Worm (Caenorhabditis elegans): ENCODE results near the gene srh-297.

srh-297 gene

ce11 chrII:3267815-3268214 is 37.5 kb upstream of the srh-297 start:
- peak; percentile 8 for TF ChIP-seq nfya-1 (tag; optimal IDR thresholded peaks at IDR 0.05; ENCODE audit: insufficient read depth)
- no peak for TF ChIP-seq sea-2 (GFP tag; optimal IDR thresholded peaks at IDR 0.05)
- peak; percentile 17 for TF ChIP-seq pha-4 (tag; optimal IDR thresholded peaks at IDR 0.05)

DNA sequence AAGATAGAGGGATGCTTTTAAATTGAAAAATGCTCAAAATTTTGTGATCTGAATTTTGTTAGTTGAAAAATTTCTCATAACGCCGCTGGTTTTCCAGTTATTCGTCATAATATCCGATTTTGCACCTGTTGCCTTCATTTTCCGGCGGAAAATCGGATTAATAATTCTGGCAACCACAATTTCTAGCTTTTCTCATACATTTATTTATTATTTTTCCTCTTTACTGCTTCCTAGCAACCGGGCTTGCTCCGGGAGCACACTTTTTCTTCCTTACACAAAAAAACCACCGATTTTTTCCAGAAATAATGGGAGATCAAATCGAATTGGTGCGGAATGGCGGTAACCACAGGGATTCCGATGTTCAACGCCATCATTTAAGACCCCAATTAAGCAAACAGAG is 37.0 kb upstream of the srh-297 start, which contains the start of gene F02E11.7:
TSS of gene F02E11.7 (plus strand) at position 301 of the 400 bp plus-strand sequence.
- no peak for TF ChIP-seq nfya-1 (tag; optimal IDR thresholded peaks at IDR 0.05; ENCODE audit: insufficient read depth)

DNA sequence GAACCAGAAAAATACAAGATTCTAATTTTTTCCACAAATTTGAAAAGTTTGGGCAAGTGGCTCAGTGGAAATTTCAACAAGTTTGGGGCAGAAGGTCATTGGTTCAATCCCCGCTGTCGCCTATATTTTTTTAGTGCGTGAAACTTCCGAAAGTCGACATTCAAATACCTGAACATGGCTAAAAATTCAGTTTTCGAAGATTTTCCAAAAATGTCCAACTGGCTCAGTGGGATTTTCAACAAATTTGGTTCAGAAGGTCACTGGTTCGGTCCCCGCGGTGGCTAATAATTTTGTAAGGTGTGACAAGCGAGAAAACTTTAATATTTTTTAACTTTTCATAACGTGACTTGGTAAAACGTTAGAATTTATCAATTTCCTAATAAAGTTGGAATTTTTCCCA is 34.4 kb upstream of the srh-297 start:
- no peak for TF ChIP-seq ztf-4 (tag; optimal IDR thresholded peaks at IDR 0.05)
- TF ChIP-seq pha-4 (tag; optimal IDR thresholded peaks at IDR 0.05): no peak
- no peak for TF ChIP-seq elt-3 (tag; optimal IDR thresholded peaks at IDR 0.05)
- TF ChIP-seq nhr-67 (tag; optimal IDR thresholded peaks at IDR 0.05): no peak
- TF ChIP-seq fkh-2 (tag; optimal IDR thresholded peaks at IDR 0.05): no peak
- no peak for TF ChIP-seq egl-27 (tag; optimal IDR thresholded peaks at IDR 0.05)
- no peak for TF ChIP-seq fos-1 (tag; optimal IDR thresholded peaks at IDR 0.05)
- TF ChIP-seq ceh-9 (tag; optimal IDR thresholded peaks at IDR 0.05): no peak
- no peak for TF ChIP-seq nhr-28 (tag; optimal IDR thresholded peaks at IDR 0.05)

DNA sequence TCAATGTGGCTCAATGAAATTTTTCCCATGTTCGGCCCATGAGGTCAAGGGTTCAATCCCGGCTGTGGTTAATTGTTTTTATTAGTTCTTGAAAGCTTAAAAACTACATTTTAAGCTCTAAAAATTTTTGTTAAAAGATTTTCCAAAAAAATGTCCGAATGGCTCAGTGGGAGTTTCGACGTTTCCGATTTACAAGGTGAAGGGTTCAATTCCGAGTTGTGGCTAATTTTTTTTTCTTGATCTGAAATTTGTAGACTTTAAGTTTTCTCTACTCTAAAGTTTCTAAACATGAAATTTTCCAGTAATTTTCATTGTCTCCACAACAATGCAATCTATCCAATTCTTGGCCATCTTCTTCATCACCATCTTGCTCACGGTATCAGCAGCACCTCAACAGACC is 32.2 kb upstream of the srh-297 start, which contains the start of gene F02E11.2:
TSS of gene F02E11.2 (plus strand) at position 301 of the 400 bp plus-strand sequence.
- TF ChIP-seq ceh-28 (tag; optimal IDR thresholded peaks at IDR 0.05) (no peak), nhr-28 (tag; optimal IDR thresholded peaks at IDR 0.05) (no peak), ama-1 (optimal IDR thresholded peaks at IDR 0.05) (no peak), R02D3.7 (tag; optimal IDR thresholded peaks at IDR 0.05) (no peak), skn-1 (tag; optimal IDR thresholded peaks at IDR 0.05) (no peak), ceh-9 (tag; optimal IDR thresholded peaks at IDR 0.05) (no peak), ztf-11 (tag; optimal IDR thresholded peaks at IDR 0.05) (no peak), lin-15B (tag; optimal IDR thresholded peaks at IDR 0.05) (no peak), nfya-1 (tag; optimal IDR thresholded peaks at IDR 0.05; ENCODE audit: insufficient read depth) (no peak), nhr-12 (tag; optimal IDR thresholded peaks at IDR 0.05) (no peak)

- TF ChIP-seq hmg-11 (tag; optimal IDR thresholded peaks at IDR 0.05) (no peak), sea-2 (GFP tag; optimal IDR thresholded peaks at IDR 0.05) (no peak), ama-1 (optimal IDR thresholded peaks at IDR 0.05) (no peak), nhr-76 (tag; optimal IDR thresholded peaks at IDR 0.05) (no peak), ZK546.5 (tag; optimal IDR thresholded peaks at IDR 0.05) (no peak), elt-2 (tag; optimal IDR thresholded peaks at IDR 0.05) (no peak), ztf-11 (tag; optimal IDR thresholded peaks at IDR 0.05) (no peak), unc-39 (tag; optimal IDR thresholded peaks at IDR 0.05) (no peak), mml-1 (tag; optimal IDR thresholded peaks at IDR 0.05) (no peak), lin-39 (tag; optimal IDR thresholded peaks at IDR 0.05) (no peak), egl-27 (tag; optimal IDR thresholded peaks at IDR 0.05) (no peak), elt-1 (tag; optimal IDR thresholded peaks at IDR 0.05) (no peak), zag-1 (tag; optimal IDR thresholded peaks at IDR 0.05) (no peak), nhr-12 (tag; optimal IDR thresholded peaks at IDR 0.05) (no peak), nhr-23 (tag; optimal IDR thresholded peaks at IDR 0.05) (no peak), lin-15B (tag; optimal IDR thresholded peaks at IDR 0.05) (no peak), tbx-2 (tag; optimal IDR thresholded peaks at IDR 0.05) (no peak), ztf-4 (tag; optimal IDR thresholded peaks at IDR 0.05) (no peak), ceh-16 (tag; optimal IDR thresholded peaks at IDR 0.05) (no peak)
Measured at ce11 chrII:3259254-3259653, 28.9 kb upstream of the srh-297 start, which contains the start of gene gcy-19. Gene gcy-19, minus strand, starts transcription at chrII:3259354.

DNA sequence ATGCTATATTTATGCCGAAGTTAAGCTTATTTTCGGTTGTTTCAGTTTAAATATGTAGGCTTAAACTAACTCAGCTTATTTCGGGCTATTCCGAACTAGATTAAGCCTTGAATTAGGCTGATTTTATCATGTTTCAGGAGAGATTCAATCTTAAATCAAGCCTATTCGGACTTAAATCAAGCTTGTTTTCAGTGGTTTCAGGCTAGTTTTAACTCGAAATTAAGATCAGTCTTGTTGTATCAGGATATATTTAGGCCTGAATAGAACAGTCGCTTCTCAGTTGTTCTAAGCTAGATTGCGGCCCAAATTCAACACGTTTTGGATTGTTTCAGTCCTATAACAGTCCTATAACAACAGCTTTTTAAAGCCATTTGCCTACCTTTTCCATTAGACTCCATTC is 21.5 kb upstream of the srh-297 start:
- TF ChIP-seq snpc-4 (tag; optimal IDR thresholded peaks at IDR 0.05): no peak
- no peak for TF ChIP-seq ceh-82 (tag; optimal IDR thresholded peaks at IDR 0.05)
- no peak for TF ChIP-seq nhr-77 (tag; optimal IDR thresholded peaks at IDR 0.05)
- no peak for TF ChIP-seq ceh-9 (tag; optimal IDR thresholded peaks at IDR 0.05)
- TF ChIP-seq nfya-1 (tag; optimal IDR thresholded peaks at IDR 0.05; ENCODE audit: insufficient read depth): no peak
- no peak for TF ChIP-seq hmg-11 (tag; optimal IDR thresholded peaks at IDR 0.05)
- no peak for TF ChIP-seq eor-1 (tag; optimal IDR thresholded peaks at IDR 0.05)
- no peak for TF ChIP-seq fkh-10 (GFP tag; optimal IDR thresholded peaks at IDR 0.05)
- no peak for TF ChIP-seq nhr-12 (tag; optimal IDR thresholded peaks at IDR 0.05)
- no peak for TF ChIP-seq ztf-11 (tag; optimal IDR thresholded peaks at IDR 0.05)

All from whole organism, L3 larva.